Fruit fly (Drosophila melanogaster): Measurements from ENCODE around the gene Acbp5.

The Acbp5 gene

DNA sequence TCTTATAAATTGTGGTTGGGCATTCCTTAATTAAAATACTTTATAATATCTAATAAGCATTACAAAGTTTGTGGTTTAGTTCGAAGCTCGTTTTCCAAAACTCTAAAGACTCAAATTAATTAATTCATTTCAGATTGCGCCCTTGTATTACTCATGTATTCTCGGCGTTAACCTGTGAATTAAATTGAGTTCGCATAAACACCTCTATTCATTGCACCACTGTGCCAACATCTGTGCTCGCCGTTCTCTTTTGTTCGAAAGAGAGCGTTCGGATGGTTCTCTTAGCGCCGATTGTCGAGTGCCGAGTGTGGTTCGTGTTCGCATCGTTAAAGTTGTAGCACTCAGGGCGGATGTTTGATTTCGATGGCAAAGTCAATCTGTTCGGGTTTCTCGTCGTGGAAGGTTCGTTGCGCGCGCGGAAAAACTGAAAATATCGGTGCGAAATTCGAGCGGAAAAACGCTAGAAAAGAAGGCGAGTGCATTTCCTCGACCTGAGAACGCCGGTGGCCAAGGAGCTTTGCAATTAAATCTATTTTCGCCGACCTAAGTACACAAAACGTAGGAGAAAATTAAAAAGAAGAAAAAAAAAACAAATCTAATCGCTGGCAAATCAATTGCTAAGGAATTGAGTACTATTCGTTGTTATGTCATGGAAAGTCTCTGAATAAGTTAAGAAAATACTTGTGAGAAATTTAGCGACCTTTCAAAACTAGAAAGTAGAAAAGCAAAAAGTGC is 39.0 kb upstream of the Acbp5 start, which contains the start of gene dally (continued):
- TF ChIP-seq kni (GFP tag; optimal IDR thresholded peaks at IDR 0.05) (peak; percentile 56), Six4 (GFP tag; optimal IDR thresholded peaks at IDR 0.05) (no peak), CG8089 (GFP tag; optimal IDR thresholded peaks at IDR 0.05) (no peak), CG2202 (tag; optimal IDR thresholded peaks at IDR 0.05) (peak; percentile 2), CG6254 (GFP tag; optimal IDR thresholded peaks at IDR 0.05) (peak; percentile 55), CG43689 (GFP tag; IDR thresholded peaks at IDR 0.05) (no peak), bbx (GFP tag; IDR thresholded peaks at IDR 0.05; ENCODE audit: partially characterized antibody) (peak; percentile 62; the same call in 1 of the 2 replicates), sim (GFP tag; IDR thresholded peaks at IDR 0.05) (0 out of 2 replicates have a peak, but pooled peaks have one; percentile 24), cad (GFP tag; optimal IDR thresholded peaks at IDR 0.05) (no peak), CG13123 (GFP tag; optimal IDR thresholded peaks at IDR 0.05) (no peak), stc (GFP tag; IDR thresholded peaks at IDR 0.05) (peak; percentile 34; the same call in 1 of the 2 replicates)

DNA sequence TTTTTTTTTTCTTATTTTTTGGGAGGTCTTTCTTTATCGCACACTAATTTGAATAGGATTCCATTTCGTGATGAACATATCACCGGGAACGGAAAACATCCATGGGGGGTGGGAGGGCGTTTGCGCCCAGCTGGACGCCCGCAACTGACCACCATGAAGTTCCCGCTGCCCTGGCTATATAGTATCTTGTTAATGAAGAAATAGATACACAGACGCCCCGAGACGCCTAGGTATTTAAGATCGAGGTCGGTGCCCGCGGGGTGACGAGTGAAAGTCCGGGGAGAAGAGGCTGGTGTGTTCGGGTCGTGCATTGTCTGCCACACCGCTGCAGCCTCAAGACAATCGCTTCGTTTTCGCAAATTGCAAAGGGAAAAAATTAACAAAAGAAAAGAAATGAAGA is 37.7 kb upstream of the Acbp5 start:
- TF ChIP-seq vvl (GFP tag; IDR thresholded peaks at IDR 0.05), result 0 out of 2 replicates have a peak, but pooled peaks have one; percentile 6
- TF ChIP-seq Pdp1 (GFP tag; optimal IDR thresholded peaks at IDR 0.05), result no peak
- TF ChIP-seq lov (optimal IDR thresholded peaks at IDR 0.05), result no peak
- TF ChIP-seq lov (GFP tag; IDR thresholded peaks at IDR 0.05), result no peak
- peak; percentile 22; the same call in 1 of the 2 replicates for TF ChIP-seq crol (GFP tag; IDR thresholded peaks at IDR 0.05)
- peak; percentile 36 for TF ChIP-seq Blimp-1 (GFP tag; optimal IDR thresholded peaks at IDR 0.05)
- 0 out of 3 replicates have a peak, but pooled peaks have one; percentile 31 for TF ChIP-seq CG6791 (GFP tag; IDR thresholded peaks at IDR 0.05; ENCODE audit: partially characterized antibody)
- peak; percentile 94 for TF ChIP-seq zen (tag; optimal IDR thresholded peaks at IDR 0.05)
- TF ChIP-seq hkb (optimal IDR thresholded peaks at IDR 0.05), result no peak
- 0 out of 2 replicates have a peak, but pooled peaks have one; percentile 14 for TF ChIP-seq hkb (GFP tag; IDR thresholded peaks at IDR 0.05)
- TF ChIP-seq so (GFP tag; IDR thresholded peaks at IDR 0.05), result 0 out of 3 replicates have a peak, but pooled peaks have one; percentile 29
- TF ChIP-seq ci (GFP tag; IDR thresholded peaks at IDR 0.05), result peak; percentile 22; the same call in 1 of the 3 replicates
- TF ChIP-seq CG17802 (tag; optimal IDR thresholded peaks at IDR 0.05), result peak; percentile 13
- TF ChIP-seq Med (GFP tag), result peak; percentile 4
- TF ChIP-seq tgo (GFP tag; IDR thresholded peaks at IDR 0.05), result no peak

DNA sequence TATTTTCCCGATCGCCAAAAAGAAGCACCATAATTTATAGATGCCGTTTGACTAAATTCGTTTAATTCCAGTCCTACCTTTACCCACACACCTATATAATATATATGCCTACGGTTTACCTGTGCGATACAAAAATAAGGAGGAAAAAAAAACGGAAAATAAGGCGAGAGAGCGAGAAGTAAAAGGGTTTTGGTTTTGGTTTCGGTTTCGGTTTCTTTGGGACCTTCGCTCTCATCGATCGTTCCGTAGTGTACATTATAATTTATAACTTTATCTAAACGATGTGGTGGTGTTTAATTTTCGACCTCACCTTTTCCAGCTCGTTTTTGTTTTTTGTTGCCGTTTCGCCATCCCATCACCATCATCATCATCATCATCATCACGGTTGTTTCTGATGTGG is 37.2 kb upstream of the Acbp5 start:
- TF ChIP-seq eve (GFP tag; optimal IDR thresholded peaks at IDR 0.05) (peak in 1 of 2 experiments; percentile 47), exex (tag; optimal IDR thresholded peaks at IDR 0.05) (no peak), ewg (GFP tag; optimal IDR thresholded peaks at IDR 0.05) (no peak), CG8388 (GFP tag; optimal IDR thresholded peaks at IDR 0.05) (peak; percentile 1), cg (GFP tag; optimal IDR thresholded peaks at IDR 0.05) (peak; percentile 1), sqz (GFP tag; optimal IDR thresholded peaks at IDR 0.05) (peak; percentile 9), dan (GFP tag; IDR thresholded peaks at IDR 0.05) (no peak), Lim3 (GFP tag; IDR thresholded peaks at IDR 0.05) (no peak), C15 (GFP tag; IDR thresholded peaks at IDR 0.05) (no peak), CG10959 (GFP tag; IDR thresholded peaks at IDR 0.05) (no peak), corto (GFP tag; optimal IDR thresholded peaks at IDR 0.05) (peak; percentile 41), danr (GFP tag; IDR thresholded peaks at IDR 0.05) (no peak), bab2 (GFP tag; optimal IDR thresholded peaks at IDR 0.05) (no peak), Med (GFP tag) (peak; percentile 31), CG14441 (GFP tag; IDR thresholded peaks at IDR 0.05) (no peak), Kr (GFP tag; optimal IDR thresholded peaks at IDR 0.05) (peak; percentile 33), CG7271 (tag; optimal IDR thresholded peaks at IDR 0.05) (no peak), emc (GFP tag; optimal IDR thresholded peaks at IDR 0.05) (no peak), CG15601 (tag; optimal IDR thresholded peaks at IDR 0.05) (no peak)

All from whole organism, embryonic.